Fruit fly (Drosophila melanogaster): ENCODE data around the gene Lnk.

Lnk gene

DNA sequence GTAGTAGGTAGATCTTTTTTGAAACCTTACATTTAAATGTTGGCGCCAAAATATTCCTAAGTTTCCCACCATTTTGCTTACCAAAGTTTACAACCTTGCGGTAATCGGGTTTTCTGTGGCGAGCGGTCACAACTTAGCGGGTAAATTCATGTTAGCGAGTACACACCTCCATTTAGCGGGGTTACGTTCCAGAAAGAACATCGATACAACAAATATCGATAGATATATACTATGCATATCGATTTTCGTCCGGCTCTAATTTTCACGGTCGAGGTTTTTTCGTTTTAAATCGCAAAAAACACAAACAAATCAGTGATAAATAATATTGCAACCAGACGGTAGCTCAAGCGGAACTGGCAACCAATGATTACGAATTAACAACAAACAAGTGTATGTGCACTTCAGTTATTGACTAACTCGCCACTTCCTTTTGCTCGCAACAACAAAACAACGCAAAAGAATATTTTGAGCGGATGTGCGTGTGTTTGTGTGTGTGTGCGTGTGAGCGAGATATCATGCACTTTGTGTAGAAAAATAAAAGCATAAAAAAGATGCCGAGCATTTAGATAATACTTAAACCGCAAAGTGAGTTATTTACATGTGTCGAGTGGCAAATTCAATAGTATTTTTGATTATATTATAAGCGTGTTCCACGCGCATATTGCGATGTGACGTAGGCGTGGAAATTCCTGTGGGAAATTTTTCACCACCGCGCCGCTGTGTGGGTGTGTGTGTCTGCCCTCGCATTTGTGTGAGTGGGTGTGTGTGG lies at the start of gene Lnk:
Lnk (plus strand) TSS at position 236 of the 769 bp plus-strand sequence.
- TF ChIP-seq gl (tag; optimal IDR thresholded peaks at IDR 0.05), result peak; percentile 54
- no peak for TF ChIP-seq CG9948 (tag; optimal IDR thresholded peaks at IDR 0.05)
- 0 out of 2 replicates have a peak, but pooled peaks have one; percentile 13 for TF ChIP-seq CG32121 (GFP tag; IDR thresholded peaks at IDR 0.05)
- no peak for TF ChIP-seq D1 (tag; optimal IDR thresholded peaks at IDR 0.05)
- TF ChIP-seq CG10348 (GFP tag; IDR thresholded peaks at IDR 0.05), result no peak
- no peak for TF ChIP-seq rn (GFP tag; IDR thresholded peaks at IDR 0.05)
- no peak for TF ChIP-seq CG4496 (GFP tag; IDR thresholded peaks at IDR 0.05)
- no peak for TF ChIP-seq fd96Ca (GFP tag; IDR thresholded peaks at IDR 0.05)
- no peak for TF ChIP-seq CG17806 (tag; optimal IDR thresholded peaks at IDR 0.05)
- no peak for TF ChIP-seq Snoo (tag; optimal IDR thresholded peaks at IDR 0.05)
- TF ChIP-seq CG15710 (tag; optimal IDR thresholded peaks at IDR 0.05), result peak; percentile 17
- no peak for TF ChIP-seq CG14655 (GFP tag; optimal IDR thresholded peaks at IDR 0.05)
- no peak for TF ChIP-seq CG8301 (tag; optimal IDR thresholded peaks at IDR 0.05)
- TF ChIP-seq Ets98B (GFP tag; IDR thresholded peaks at IDR 0.05), result no peak
- no peak for TF ChIP-seq CG13204 (GFP tag; optimal IDR thresholded peaks at IDR 0.05)
- TF ChIP-seq CG12605 (GFP tag; IDR thresholded peaks at IDR 0.05), result no peak; the same call in 1 of the 2 replicates
- TF ChIP-seq EcR (GFP tag; optimal IDR thresholded peaks at IDR 0.05), result no peak
- TF ChIP-seq Pif1B (GFP tag; optimal IDR thresholded peaks at IDR 0.05), result peak; percentile 36
- peak; percentile 42 for TF ChIP-seq CG34367 (tag; optimal IDR thresholded peaks at IDR 0.05)
- TF ChIP-seq Pif1A (GFP tag; optimal IDR thresholded peaks at IDR 0.05), result no peak
- peak; percentile 19 for TF ChIP-seq CG8159 (tag; optimal IDR thresholded peaks at IDR 0.05)

dm6 chr3R:25851224-25851682 lies 37.1 kb upstream of the Lnk start, which contains the start of the genes CG14545 and CG5886:
TSS of gene CG14545 (minus strand) at chr3R:25851291.
TSS of gene CG5886 (plus strand) at chr3R:25851632.
- TF ChIP-seq CG14655 (GFP tag; optimal IDR thresholded peaks at IDR 0.05) (no peak), CG15710 (tag; optimal IDR thresholded peaks at IDR 0.05) (no peak), D1 (tag; optimal IDR thresholded peaks at IDR 0.05) (no peak), Snoo (tag; optimal IDR thresholded peaks at IDR 0.05) (no peak), CG32121 (GFP tag; IDR thresholded peaks at IDR 0.05) (no peak), CG13204 (GFP tag; optimal IDR thresholded peaks at IDR 0.05) (no peak), Pif1A (GFP tag; optimal IDR thresholded peaks at IDR 0.05) (no peak), CG12605 (GFP tag; IDR thresholded peaks at IDR 0.05) (no peak), gl (tag; optimal IDR thresholded peaks at IDR 0.05) (no peak), CG8159 (tag; optimal IDR thresholded peaks at IDR 0.05) (no peak), CG17806 (tag; optimal IDR thresholded peaks at IDR 0.05) (no peak), Pif1B (GFP tag; optimal IDR thresholded peaks at IDR 0.05) (no peak), rn (GFP tag; IDR thresholded peaks at IDR 0.05) (no peak), CG10348 (GFP tag; IDR thresholded peaks at IDR 0.05) (no peak)

DNA sequence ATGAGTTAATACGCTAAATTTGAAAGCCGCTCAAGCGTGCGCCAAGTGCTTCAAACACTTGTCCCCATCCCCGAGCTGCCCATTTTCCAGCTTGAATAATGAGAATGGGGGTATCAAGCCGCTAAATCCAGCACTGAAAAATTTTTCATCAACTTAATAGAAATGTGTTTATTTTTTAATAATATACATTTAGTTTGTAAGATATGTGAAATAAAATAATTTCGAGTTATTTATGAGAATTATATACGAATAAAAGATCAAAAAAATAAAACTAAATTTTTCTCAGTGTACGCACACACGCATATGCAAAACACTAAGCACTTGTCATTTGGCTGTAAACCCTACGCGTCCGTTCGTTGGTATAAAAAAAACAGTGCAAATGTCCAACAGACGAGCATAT lies 33.5 kb upstream of the Lnk start:
- no peak for TF ChIP-seq CG8301 (tag; optimal IDR thresholded peaks at IDR 0.05)
- 0 out of 2 replicates have a peak, but pooled peaks have one; percentile 14 for TF ChIP-seq Ets98B (GFP tag; IDR thresholded peaks at IDR 0.05)
- peak; percentile 38 for TF ChIP-seq CG17806 (tag; optimal IDR thresholded peaks at IDR 0.05)
- peak; percentile 0 for TF ChIP-seq CG15710 (tag; optimal IDR thresholded peaks at IDR 0.05)
- no peak for TF ChIP-seq CG12605 (GFP tag; IDR thresholded peaks at IDR 0.05)
- no peak for TF ChIP-seq CG4496 (GFP tag; IDR thresholded peaks at IDR 0.05)
- 0 out of 2 replicates have a peak, but pooled peaks have one; percentile 26 for TF ChIP-seq CG32121 (GFP tag; IDR thresholded peaks at IDR 0.05)
- TF ChIP-seq CG8159 (tag; optimal IDR thresholded peaks at IDR 0.05), result peak; percentile 31

dm6 chr3R:25855594-25856305 lies 32.6 kb upstream of the Lnk start, which contains the start of gene CG5890:
TSS of gene CG5890 (plus strand) at chr3R:25856154.
- TF ChIP-seq CG8159 (tag; optimal IDR thresholded peaks at IDR 0.05) (peak; percentile 49), CG15710 (tag; optimal IDR thresholded peaks at IDR 0.05) (no peak), CG8301 (tag; optimal IDR thresholded peaks at IDR 0.05) (peak; percentile 9), CG14655 (GFP tag; optimal IDR thresholded peaks at IDR 0.05) (peak; percentile 39)

- no peak for TF ChIP-seq Pif1B (GFP tag; optimal IDR thresholded peaks at IDR 0.05)
- no peak for TF ChIP-seq EcR (GFP tag; optimal IDR thresholded peaks at IDR 0.05)
- TF ChIP-seq CG17806 (tag; optimal IDR thresholded peaks at IDR 0.05), result no peak
- no peak for TF ChIP-seq fd96Ca (GFP tag; IDR thresholded peaks at IDR 0.05)
Observed at dm6 chr3R:25870389-25870788, 18.0 kb upstream of the Lnk start.

DNA sequence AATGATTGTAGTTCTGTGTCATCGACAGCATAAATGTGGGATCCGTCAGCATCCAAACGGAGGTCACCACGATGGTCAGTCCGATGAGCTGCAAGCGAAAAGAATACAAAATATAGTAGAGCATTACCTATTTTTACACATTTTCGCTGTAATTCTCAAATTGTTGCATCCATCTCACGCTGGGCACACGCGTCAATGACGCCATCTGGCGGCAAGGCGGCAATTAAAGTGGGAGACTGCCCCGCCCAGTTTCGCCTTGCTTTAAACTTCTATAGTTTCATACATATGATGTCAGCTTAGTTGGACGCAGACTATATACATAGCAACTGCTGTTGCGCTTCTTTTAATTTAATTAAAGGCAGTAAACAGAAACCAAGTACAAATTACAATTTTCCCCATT lies 11.7 kb upstream of the Lnk start:
- TF ChIP-seq CG12605 (GFP tag; IDR thresholded peaks at IDR 0.05) (no peak), gl (tag; optimal IDR thresholded peaks at IDR 0.05) (no peak), CG8301 (tag; optimal IDR thresholded peaks at IDR 0.05) (no peak), Ets98B (GFP tag; IDR thresholded peaks at IDR 0.05) (no peak), CG4496 (GFP tag; IDR thresholded peaks at IDR 0.05) (no peak), D1 (tag; optimal IDR thresholded peaks at IDR 0.05) (no peak), CG32121 (GFP tag; IDR thresholded peaks at IDR 0.05) (no peak), Pif1A (GFP tag; optimal IDR thresholded peaks at IDR 0.05) (no peak), fd96Ca (GFP tag; IDR thresholded peaks at IDR 0.05) (no peak), Pif1B (GFP tag; optimal IDR thresholded peaks at IDR 0.05) (no peak), CG8159 (tag; optimal IDR thresholded peaks at IDR 0.05) (no peak), CG10348 (GFP tag; IDR thresholded peaks at IDR 0.05) (no peak), EcR (GFP tag; optimal IDR thresholded peaks at IDR 0.05) (no peak), CG14655 (GFP tag; optimal IDR thresholded peaks at IDR 0.05) (no peak)

Data from whole organism, pupa.